Fruit fly (Drosophila melanogaster) whole organism, wandering third instar larva: ENCODE measurements around the gene Hsc70-3.

Source experiments
- Abd-B ChIP-seq: fragments of >200 bp; optimal IDR thresholded peaks from 2 replicates; lab custom pipeline; 2017; ENCODE audit warnings: missing biosample characterization, missing genetic modification characterization
- Hr83 ChIP-seq: fragments of 200-300 bp; sonication (Bioruptor generic); optimal IDR thresholded peaks from 2 replicates; lab custom pipeline; 2016; ENCODE audit warnings: missing biosample characterization, mild to moderate bottlenecking, missing genetic modification characterization, moderate library complexity; ENCODE audit not compliant: poor library complexity, severe bottlenecking
- Jra ChIP-seq: sonication (Bioruptor generic); optimal IDR thresholded peaks from 2 replicates; lab custom pipeline; 2016; ENCODE audit warnings: missing biosample characterization, missing genetic modification characterization
- Myc ChIP-seq: fragments of >200 bp; optimal IDR thresholded peaks from 2 replicates; lab custom pipeline; 2017
- dl ChIP-seq, 2 experiments: fragments of 175-275, 200-275 bp in 1 of 2; fragments of 200-275 bp in 1 of 2; sonication (Bioruptor generic); optimal IDR thresholded peaks; lab custom pipeline; 2018; ENCODE audit warnings: mild to moderate bottlenecking in 2 of 2, missing biosample characterization in 2 of 2, missing genetic modification characterization in 2 of 2, moderate library complexity in 2 of 2; ENCODE audit not compliant: partially characterized antibody in 2 of 2, insufficient read depth in 1 of 2
- fru ChIP-seq: fragments of 200-800 bp; sonication (Bioruptor generic); optimal IDR thresholded peaks from 3 replicates; lab custom pipeline; 2016; ENCODE audit warnings: missing biosample characterization, mild to moderate bottlenecking, missing genetic modification characterization

dm6 chrX:11846049-11846718 lies 39.3 kb upstream of the Hsc70-3 start, which contains the start of gene CG15740:
- no peak for TF ChIP-seq fru (GFP tag; lab: Kevin White, UChicago)
- no peak for TF ChIP-seq dl (GFP tag; optimal IDR thresholded peaks at IDR 0.05; lab: Kevin White, UChicago; ENCODE audit: insufficient read depth in 1 of 2, partially characterized antibody in 2 of 2)
- no peak for TF ChIP-seq Abd-B
- no peak for TF ChIP-seq Hr83 (GFP tag; lab: Kevin White, UChicago)
- no peak for TF ChIP-seq Jra (GFP tag; lab: Kevin White, UChicago)
- no peak for TF ChIP-seq Myc (lab: Kevin White, UChicago)
